Worm (Caenorhabditis elegans): ENCODE results near the gene ipla-5.

ce11 chrIV:8757729-8758128, 42.7 kb downstream of the ipla-5 start:
- TF ChIP-seq aly-1 (tag; optimal IDR thresholded peaks at IDR 0.05) (no peak), ama-1 (optimal IDR thresholded peaks at IDR 0.05) (no peak), tra-4 (tag; optimal IDR thresholded peaks at IDR 0.05) (no peak), B0310.2 (tag; optimal IDR thresholded peaks at IDR 0.05) (no peak), ets-7 (tag; optimal IDR thresholded peaks at IDR 0.05) (no peak), F13C5.2 (tag; optimal IDR thresholded peaks at IDR 0.05) (no peak), sea-1 (GFP tag; conservative IDR thresholded peaks at IDR 0.05) (no peak), hmbx-1 (tag; optimal IDR thresholded peaks at IDR 0.05) (no peak), tbx-37 (GFP tag; conservative IDR thresholded peaks at IDR 0.05) (no peak), ceh-13 (GFP tag; optimal IDR thresholded peaks at IDR 0.05) (no peak), ceh-36 (tag; optimal IDR thresholded peaks at IDR 0.05) (no peak), scrt-1 (GFP tag; IDR thresholded peaks at IDR 0.05) (no peak), pes-1 (GFP tag; IDR thresholded peaks at IDR 0.05) (no peak), hnd-1 (tag; optimal IDR thresholded peaks at IDR 0.05) (no peak)

Measured in whole organism, early embryonic.